Worm (Caenorhabditis elegans): Measurements from ENCODE around the gene C39B5.6.

ce11 chrIII:2233399-2233798 is 35.6 kb downstream of the C39B5.6 start:
- TF ChIP-seq nhr-12 (tag; optimal IDR thresholded peaks at IDR 0.05) = no peak
- no peak for TF ChIP-seq swsn-7 (tag; optimal IDR thresholded peaks at IDR 0.05)
- no peak for TF ChIP-seq tbx-2 (tag; optimal IDR thresholded peaks at IDR 0.05)
- no peak for TF ChIP-seq pag-3 (tag; optimal IDR thresholded peaks at IDR 0.05; ENCODE audit: borderline replicate concordance, insufficient read depth)
- TF ChIP-seq ama-1 (optimal IDR thresholded peaks at IDR 0.05) = no peak
- TF ChIP-seq lsy-2 (tag; optimal IDR thresholded peaks at IDR 0.05) = no peak
- TF ChIP-seq unc-98 (GFP tag; IDR thresholded peaks at IDR 0.05) = no peak
- TF ChIP-seq ztf-4 (tag; optimal IDR thresholded peaks at IDR 0.05) = no peak
- no peak for TF ChIP-seq mef-2 (tag; optimal IDR thresholded peaks at IDR 0.05)
- TF ChIP-seq unc-130 (tag; optimal IDR thresholded peaks at IDR 0.05) = no peak
- no peak for TF ChIP-seq ces-1 (GFP tag; optimal IDR thresholded peaks at IDR 0.05)
